Fruit fly (Drosophila melanogaster): ENCODE data around the gene ND-B8.

DNA sequence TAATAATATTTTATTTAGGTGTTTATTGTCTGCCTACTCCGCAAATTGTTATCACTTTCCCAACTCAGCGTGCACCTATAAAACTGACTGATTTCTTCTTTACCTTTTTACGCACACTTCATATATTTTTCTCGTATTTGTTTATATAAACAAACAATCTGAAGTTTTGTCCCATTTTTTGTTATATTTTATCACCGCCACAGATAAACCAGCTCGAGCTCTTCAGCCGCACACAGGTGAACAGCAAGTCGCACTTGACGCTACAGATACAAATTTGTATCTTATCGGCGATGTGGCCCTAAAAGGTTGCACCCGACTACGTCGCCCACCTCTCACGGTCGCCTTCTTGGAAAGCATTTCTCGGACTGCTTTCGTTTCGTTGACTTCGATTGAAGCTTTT is 21.0 kb downstream of the ND-B8 start:
- TF ChIP-seq br (GFP tag; optimal IDR thresholded peaks at IDR 0.05), result no peak
- TF ChIP-seq Dif (GFP tag; optimal IDR thresholded peaks at IDR 0.05; ENCODE audit: partially characterized antibody), result no peak
- peak; percentile 23 for TF ChIP-seq fru (GFP tag; optimal IDR thresholded peaks at IDR 0.05)

Measured in whole organism, wandering third instar larva.